Worm (Caenorhabditis elegans) whole organism, young adult: ENCODE data around the gene Y22D7AL.7.

Source experiments
- C17E4.6 ChIP-seq: fragments of 200-800 bp; sonication (Bioruptor generic); IDR thresholded peaks from 2 replicates; pipeline ENCODE4 v1.3.6; 2022; ENCODE audit warnings: missing genetic modification reagents, missing genetic modification characterization, missing compliant biosample characterization
- F33H1.4 ChIP-seq: fragments of 200-800 bp; sonication (Bioruptor generic); IDR thresholded peaks from 2 replicates; pipeline ENCODE4 v1.3.6; 2022; ENCODE audit warnings: missing genetic modification reagents, missing genetic modification characterization, missing compliant biosample characterization
- F37B4.10 ChIP-seq: fragments of 200-800 bp; sonication (Bioruptor generic); IDR thresholded peaks from 2 replicates; pipeline ENCODE4 v1.3.6; 2022; ENCODE audit warnings: missing genetic modification characterization, missing compliant biosample characterization
- T26A5.8 ChIP-seq: sonication (generic microtip); optimal IDR thresholded peaks from 2 replicates; lab custom pipeline; 2016; ENCODE audit warnings: missing genetic modification characterization, missing compliant biosample characterization
- Y56A3A.18 ChIP-seq: fragments of 200-800 bp; sonication (Bioruptor generic); IDR thresholded peaks from 2 replicates; pipeline ENCODE4 v1.3.6; 2022; ENCODE audit warnings: missing genetic modification reagents, missing genetic modification characterization, missing compliant biosample characterization
- ceh-40 ChIP-seq: fragments of 200-800 bp; sonication (Bioruptor generic); IDR thresholded peaks from 2 replicates; pipeline ENCODE4 v1.3.6; 2022; ENCODE audit warnings: missing genetic modification characterization, missing compliant biosample characterization
- chd-7 ChIP-seq: sonication (generic microtip); optimal IDR thresholded peaks from 2 replicates; lab custom pipeline; 2016; ENCODE audit warnings: mild to moderate bottlenecking, missing genetic modification characterization, moderate library complexity, missing compliant biosample characterization
- dpff-1 ChIP-seq: sonication (generic microtip); optimal IDR thresholded peaks from 2 replicates; lab custom pipeline; 2017; ENCODE audit warnings: mild to moderate bottlenecking, missing genetic modification characterization, missing compliant biosample characterization
- dpl-1 ChIP-seq: fragments of 150-350 bp; optimal IDR thresholded peaks from 2 replicates; lab custom pipeline; 2014; ENCODE audit warnings: missing biosample characterization, missing genetic modification reagents, missing genetic modification characterization
- egl-18 ChIP-seq: fragments of 200-800 bp; sonication (Bioruptor generic); IDR thresholded peaks from 2 replicates; pipeline ENCODE4 v1.3.6; 2022; ENCODE audit warnings: missing genetic modification reagents, missing genetic modification characterization, missing compliant biosample characterization
- egl-44 ChIP-seq: fragments of 200-800 bp; sonication (Bioruptor generic); IDR thresholded peaks from 2 replicates; pipeline ENCODE4 v1.3.6; 2022; ENCODE audit warnings: missing genetic modification reagents, missing genetic modification characterization, missing compliant biosample characterization
- egrh-3 ChIP-seq: fragments of 200-800 bp; sonication (Bioruptor generic); IDR thresholded peaks from 2 replicates; pipeline ENCODE4 v1.3.6; 2022; ENCODE audit warnings: missing genetic modification reagents, missing genetic modification characterization, missing compliant biosample characterization
- ekl-4 ChIP-seq: fragments of 200-800 bp; sonication (Bioruptor generic); IDR thresholded peaks from 2 replicates; pipeline ENCODE4 v1.3.6; 2022; ENCODE audit warnings: missing genetic modification reagents, missing genetic modification characterization, missing compliant biosample characterization
- gei-17 ChIP-seq: fragments of 200-800 bp; sonication (Bioruptor generic); optimal IDR thresholded peaks from 2 replicates; lab custom pipeline; 2018; ENCODE audit warnings: mild to moderate bottlenecking, missing genetic modification characterization, missing compliant biosample characterization
- hlh-26 ChIP-seq: fragments of 200-800 bp; sonication (Bioruptor generic); conservative IDR thresholded peaks from 2 replicates; pipeline ENCODE4 v1.3.6; 2022; ENCODE audit warnings: missing genetic modification reagents, missing genetic modification characterization, missing compliant biosample characterization
- hrde-1 ChIP-seq: sonication (generic microtip); optimal IDR thresholded peaks from 2 replicates; lab custom pipeline; 2016; ENCODE audit warnings: missing genetic modification characterization, mild to moderate bottlenecking, missing compliant biosample characterization, moderate library complexity, missing genotype, missing genetic modification reagents, borderline replicate concordance
- lin-35 ChIP-seq, 3 experiments: fragments of 150-350 bp in 2 of 3; sonication (generic microtip) in 1 of 3; optimal IDR thresholded peaks; 2 replicates each; lab custom pipeline; 2014 to 2018; ENCODE audit warnings: missing biosample characterization in 3 of 3, missing genetic modification characterization in 3 of 3, missing genetic modification reagents in 3 of 3
- lin-54 ChIP-seq: fragments of 200-800 bp; sonication (Bioruptor generic); optimal IDR thresholded peaks from 2 replicates; lab custom pipeline; 2018; ENCODE audit warnings: mild to moderate bottlenecking, missing genetic modification characterization, missing compliant biosample characterization
- lsl-1 ChIP-seq: fragments of 200-800 bp; sonication (Bioruptor generic); optimal IDR thresholded peaks from 2 replicates; lab custom pipeline; 2018; ENCODE audit warnings: mild to moderate bottlenecking, missing genetic modification characterization, moderate library complexity, missing compliant biosample characterization
- lsy-27 ChIP-seq: sonication (generic microtip); optimal IDR thresholded peaks from 2 replicates; lab custom pipeline; 2017; ENCODE audit warnings: missing genetic modification characterization, mild to moderate bottlenecking, missing compliant biosample characterization, antibody characterized with exemption, missing genotype, borderline replicate concordance; ENCODE audit not compliant: insufficient read depth
- madf-6 ChIP-seq: fragments of 200-800 bp; sonication (Bioruptor generic); IDR thresholded peaks from 2 replicates; pipeline ENCODE4 v1.3.6; 2022; ENCODE audit warnings: missing genetic modification reagents, missing genetic modification characterization, missing compliant biosample characterization
- mcd-1 ChIP-seq: fragments of 200-800 bp; sonication (Bioruptor generic); IDR thresholded peaks from 2 replicates; pipeline ENCODE4 v1.3.6; 2022; ENCODE audit warnings: missing genetic modification reagents, missing genetic modification characterization, missing compliant biosample characterization
- nfya-1 ChIP-seq: sonication (generic microtip); optimal IDR thresholded peaks from 2 replicates; lab custom pipeline; 2017; ENCODE audit warnings: antibody characterized with exemption, missing compliant biosample characterization, missing genetic modification characterization, borderline replicate concordance; ENCODE audit not compliant: insufficient read depth
- nhr-27 ChIP-seq: fragments of 200-800 bp; sonication (Bioruptor generic); optimal IDR thresholded peaks from 2 replicates; lab custom pipeline; 2018; ENCODE audit warnings: mild to moderate bottlenecking, missing genetic modification characterization, moderate library complexity, missing compliant biosample characterization
- pbrm-1 ChIP-seq: fragments of 200-800 bp; sonication (Bioruptor generic); IDR thresholded peaks from 2 replicates; pipeline ENCODE4 v1.3.6; 2022; ENCODE audit warnings: missing genetic modification reagents, missing genetic modification characterization, missing compliant biosample characterization
- pha-4 ChIP-seq: fragments of 150-350 bp; sonication (generic microtip); optimal IDR thresholded peaks from 2 replicates; lab custom pipeline; 2014; ENCODE audit warnings: missing biosample characterization, missing genetic modification reagents, missing genetic modification characterization
- rec-8 ChIP-seq, 2 experiments: sonication (generic microtip); optimal IDR thresholded peaks; 2 replicates each; lab custom pipeline; 2016; ENCODE audit warnings: mild to moderate bottlenecking in 2 of 2, missing genetic modification characterization in 2 of 2, missing genetic modification reagents in 2 of 2, missing genotype in 2 of 2, missing biosample characterization in 1 of 2, missing compliant biosample characterization in 1 of 2, moderate library complexity in 1 of 2
- rpc-1 ChIP-seq, 2 experiments: fragments of 150-350 bp in 1 of 2; sonication (generic microtip) in 1 of 2; optimal IDR thresholded peaks; 2 replicates each; lab custom pipeline; 2014 to 2018; ENCODE audit warnings: missing biosample characterization in 1 of 2, missing genetic modification characterization in 1 of 2, missing genetic modification reagents in 1 of 2, missing genotype in 1 of 2
- snpc-1.3 ChIP-seq: sonication (generic microtip); optimal IDR thresholded peaks from 2 replicates; lab custom pipeline; 2017; ENCODE audit warnings: missing genetic modification characterization, mild to moderate bottlenecking, missing compliant biosample characterization, antibody characterized with exemption, moderate library complexity, missing genotype, missing genetic modification reagents; ENCODE audit not compliant: insufficient read depth
- somi-1 ChIP-seq: fragments of 200-800 bp; sonication (Bioruptor generic); optimal IDR thresholded peaks from 2 replicates; lab custom pipeline; 2018; ENCODE audit warnings: mild to moderate bottlenecking, missing genetic modification characterization, missing compliant biosample characterization
- sptf-2 ChIP-seq: fragments of 200-800 bp; sonication (Bioruptor generic); optimal IDR thresholded peaks from 2 replicates; lab custom pipeline; 2018; ENCODE audit warnings: mild to moderate bottlenecking, missing genetic modification characterization, missing compliant biosample characterization
- tbp1 ChIP-seq: fragments of 200-800 bp; sonication (Bioruptor generic); optimal IDR thresholded peaks from 2 replicates; lab custom pipeline; 2018; ENCODE audit warnings: mild to moderate bottlenecking, missing genetic modification characterization, missing compliant biosample characterization
- tlf-1 ChIP-seq: fragments of 200-800 bp; sonication (Bioruptor generic); optimal IDR thresholded peaks from 2 replicates; lab custom pipeline; 2018; ENCODE audit warnings: mild to moderate bottlenecking, missing genetic modification characterization, missing compliant biosample characterization
- unc-62 ChIP-seq: fragments of 150-350 bp; optimal IDR thresholded peaks from 2 replicates; lab custom pipeline; 2014; ENCODE audit warnings: missing biosample characterization, missing genetic modification reagents, missing genetic modification characterization
- zfh-2 ChIP-seq: fragments of 200-800 bp; sonication (Bioruptor generic); conservative IDR thresholded peaks from 2 replicates; pipeline ENCODE4 v1.3.6; 2022; ENCODE audit warnings: missing genetic modification reagents, missing genetic modification characterization, missing compliant biosample characterization
- ztf-18 ChIP-seq: sonication (generic microtip); optimal IDR thresholded peaks from 2 replicates; lab custom pipeline; 2016; ENCODE audit warnings: missing genotype, mild to moderate bottlenecking, missing genetic modification characterization, missing compliant biosample characterization

Gene Y22D7AL.7

DNA sequence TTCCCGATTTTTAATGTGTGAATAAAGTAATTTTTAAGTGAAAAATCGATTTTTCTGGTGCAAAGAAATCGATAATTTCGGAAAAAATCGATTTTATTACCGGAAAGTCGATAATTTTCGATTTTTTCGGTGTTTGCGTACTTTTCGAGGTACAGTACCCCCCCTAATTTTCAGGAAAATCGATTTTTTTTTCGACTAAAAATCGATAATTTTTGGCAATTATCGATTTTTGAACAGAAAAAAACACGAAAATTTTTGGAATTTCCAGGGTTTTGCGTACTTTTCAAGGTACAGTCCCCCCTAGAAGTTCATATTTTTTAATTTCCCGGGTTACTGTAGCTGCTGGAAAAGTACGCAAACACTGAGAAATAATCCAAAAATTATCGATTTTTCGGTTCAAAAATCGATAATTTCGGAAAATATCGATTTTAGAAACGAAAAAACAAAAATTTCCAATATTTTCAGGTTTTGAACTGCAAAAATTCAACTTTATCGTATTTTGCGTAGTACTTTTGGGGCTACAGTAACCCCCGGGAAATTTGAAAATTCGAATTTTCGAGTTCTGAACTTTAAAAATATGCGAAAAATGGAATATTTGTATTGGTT, 33.0 kb upstream of the Y22D7AL.7 start:
- TF ChIP-seq unc-62 (GFP tag; lab: Kevin White, UChicago): no peak
- no peak for TF ChIP-seq zfh-2
- no peak for TF ChIP-seq tbp1
- TF ChIP-seq pha-4: no peak
- TF ChIP-seq rpc-1 (optimal IDR thresholded peaks at IDR 0.05; lab: Kevin White, UChicago): no peak
- no peak for TF ChIP-seq rpc-1 (tag; optimal IDR thresholded peaks at IDR 0.05; lab: Kevin White, UChicago)
- no peak for TF ChIP-seq C17E4.6
- no peak for TF ChIP-seq Y56A3A.18
- TF ChIP-seq dpff-1 (tag; lab: Kevin White, UChicago): no peak
- no peak for TF ChIP-seq lin-54 (GFP tag; lab: Kevin White, UChicago)
- TF ChIP-seq gei-17 (GFP tag; lab: Kevin White, UChicago): no peak
- no peak for TF ChIP-seq egl-44 (GFP tag; lab: Robert Waterston, UW)
- no peak for TF ChIP-seq somi-1 (GFP tag; lab: Kevin White, UChicago)
- TF ChIP-seq, all 124 proteins: peak for 0

DNA sequence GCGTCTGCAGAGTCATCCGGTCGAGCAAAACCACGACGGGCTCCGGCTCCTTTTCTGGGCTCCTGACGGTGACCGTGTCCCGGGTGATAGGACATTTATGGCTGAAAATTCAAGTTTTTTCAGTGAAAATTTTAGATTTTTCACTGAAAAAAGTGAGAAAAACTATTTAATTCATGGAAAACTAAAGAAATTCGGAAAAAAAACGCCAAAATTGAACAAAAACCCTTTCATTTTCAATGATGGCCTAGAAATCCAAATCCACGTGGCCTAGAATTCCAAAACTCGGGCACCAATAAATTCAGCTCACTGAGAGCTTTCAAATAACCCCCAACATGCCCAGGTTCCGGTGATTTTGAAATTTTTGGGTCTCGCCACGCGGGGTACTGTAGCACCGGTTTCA, 22.2 kb upstream of the Y22D7AL.7 start, which contains the start of gene ddx-35:
Gene ddx-35, minus strand, starts transcription at position 101 of the 400 bp plus-strand sequence.
- TF ChIP-seq zfh-2: 0 out of 2 replicates have a peak, but pooled peaks have one; percentile 22
- TF ChIP-seq madf-6 (GFP tag; lab: Robert Waterston, UW): no peak

DNA sequence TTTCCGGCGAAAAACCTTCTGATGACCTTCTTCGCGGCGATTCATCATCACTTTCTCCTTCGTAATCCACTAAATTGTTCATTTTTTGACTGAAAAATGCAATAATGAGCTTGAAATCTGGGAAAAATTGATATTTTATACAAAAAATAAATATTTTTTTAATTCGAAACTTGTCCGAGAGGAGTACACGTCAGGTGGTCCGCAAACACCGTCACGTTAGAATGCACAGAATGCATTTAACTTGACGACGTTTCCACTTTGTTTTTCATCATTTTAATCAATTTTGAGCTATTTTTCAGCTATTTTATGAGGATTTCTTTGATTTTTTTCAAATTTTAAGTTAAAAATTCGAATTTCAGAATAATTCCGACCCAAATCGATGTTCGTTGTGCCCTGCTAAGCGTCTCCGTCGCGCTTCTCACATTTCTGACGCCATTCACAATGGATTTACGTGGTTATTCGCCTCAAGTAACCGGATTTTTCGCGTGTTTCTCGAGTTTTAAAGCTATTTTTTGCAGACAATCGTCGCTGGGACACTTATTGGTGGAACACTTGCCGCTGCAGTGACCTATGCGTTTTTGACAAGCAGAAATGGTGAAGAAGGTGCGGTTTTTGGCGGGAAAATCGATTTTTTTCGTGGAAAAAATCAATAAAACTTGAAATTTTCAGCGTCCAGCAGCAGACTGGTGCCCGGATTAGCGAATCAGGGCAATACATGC, 18.0 kb upstream of the Y22D7AL.7 start, which contains the start of the genes eelo-1 and Y67D2.2:
Gene eelo-1, minus strand, starts transcription at position 89 of the 719 bp plus-strand sequence.
Gene Y67D2.2, plus strand, starts transcription at position 360 of the 719 bp plus-strand sequence.
- TF ChIP-seq sptf-2 (GFP tag; lab: Kevin White, UChicago) (no peak), dpl-1 (peak; percentile 14), snpc-1.3 (peak; percentile 13), lsl-1 (peak; percentile 45), lin-54 (GFP tag; lab: Kevin White, UChicago) (peak; percentile 34), tbp1 (peak; percentile 1), ekl-4 (GFP tag; lab: Robert Waterston, UW) (peak; percentile 55; the same call in 1 of the 2 replicates), zfh-2 (no peak), hrde-1 (tag; lab: Kevin White, UChicago) (no peak), lin-35 (GFP tag; optimal IDR thresholded peaks at IDR 0.05; lab: Kevin White, UChicago) (peak in 1 of 3 experiments; percentile 58), ceh-40 (GFP tag; lab: Robert Waterston, UW) (no peak), nhr-27 (tag; lab: Kevin White, UChicago) (no peak), F33H1.4 (GFP tag; lab: Robert Waterston, UW) (peak; percentile 27), mcd-1 (GFP tag; lab: Robert Waterston, UW) (peak; percentile 68), egl-18 (GFP tag; lab: Robert Waterston, UW) (no peak), F37B4.10 (0 out of 2 replicates have a peak, but pooled peaks have one; percentile 81), madf-6 (GFP tag; lab: Robert Waterston, UW) (peak; percentile 59; the same call in 1 of the 2 replicates)
- TF ChIP-seq, all 124 proteins: peak for 11

DNA sequence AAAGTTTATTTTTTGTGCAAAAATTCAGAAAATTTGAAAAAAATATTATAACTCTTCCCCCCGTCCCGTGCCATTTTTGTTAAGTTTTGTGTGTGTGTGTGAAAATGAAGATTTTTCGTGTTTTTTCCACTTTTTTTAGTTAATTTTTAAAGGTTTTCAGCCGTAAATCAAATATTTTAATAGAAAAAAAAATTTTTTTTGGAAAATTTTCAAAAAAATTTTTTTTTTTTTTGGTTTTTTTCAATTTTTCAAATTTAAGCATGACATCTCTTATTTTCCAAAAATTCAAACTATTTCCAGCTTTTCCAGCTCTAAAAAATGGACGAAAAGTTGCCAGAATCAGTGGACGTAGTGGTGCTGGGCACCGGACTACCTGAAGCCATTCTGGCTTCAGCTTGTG, 6.5 kb upstream of the Y22D7AL.7 start, which contains the start of gene rep-1:
Gene rep-1, plus strand, starts transcription at position 301 of the 400 bp plus-strand sequence.
- TF ChIP-seq tlf-1 (GFP tag; lab: Kevin White, UChicago) (no peak), ztf-18 (tag; lab: Kevin White, UChicago) (no peak)

DNA sequence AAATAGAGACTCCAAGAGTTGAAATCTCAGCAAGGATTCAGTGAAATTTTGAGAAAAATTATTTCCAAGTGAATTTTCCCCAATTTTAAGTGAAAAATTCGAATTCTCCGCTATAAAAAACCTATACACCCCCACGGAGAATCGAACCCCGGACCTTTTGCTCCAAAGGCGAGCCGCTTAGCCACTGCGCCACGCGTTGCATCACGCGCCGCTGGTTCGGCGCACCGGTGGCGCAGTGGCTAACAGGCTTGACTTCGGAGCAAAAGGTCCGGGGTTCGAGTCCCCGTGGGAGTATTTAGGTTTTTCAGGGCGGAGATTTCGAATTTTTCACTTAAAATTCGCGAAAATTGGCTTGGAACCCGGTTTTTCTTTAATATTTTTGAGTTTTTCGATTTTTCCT, 900 bp upstream of the Y22D7AL.7 start:
- TF ChIP-seq Y56A3A.18 (no peak), hlh-26 (no peak), nfya-1 (tag; lab: Kevin White, UChicago) (no peak), lsy-27 (tag; lab: Kevin White, UChicago) (no peak), egrh-3 (GFP tag; lab: Robert Waterston, UW) (peak; percentile 57; the same call in 1 of the 2 replicates), chd-7 (tag; lab: Kevin White, UChicago) (no peak), unc-62 (GFP tag; lab: Kevin White, UChicago) (no peak), pbrm-1 (no peak), ekl-4 (GFP tag; lab: Robert Waterston, UW) (no peak), gei-17 (GFP tag; lab: Kevin White, UChicago) (no peak), zfh-2 (0 out of 2 replicates have a peak, but pooled peaks have one; percentile 9), T26A5.8 (tag; lab: Kevin White, UChicago) (no peak), rec-8 (tag; optimal IDR thresholded peaks at IDR 0.05; lab: Kevin White, UChicago) (no peak)
- TF ChIP-seq, all 124 proteins: peak for 2
